Worm (Caenorhabditis elegans): ENCODE results near the gene K02D10.3.

ce11 chrIII:8737391-8737790 is 34.4 kb downstream of the K02D10.3 start:
- TF ChIP-seq flt-1 (GFP tag; IDR thresholded peaks at IDR 0.05) = no peak
- TF ChIP-seq T22C8.4 (GFP tag; IDR thresholded peaks at IDR 0.05) = no peak
